Fruit fly (Drosophila melanogaster) whole organism, wandering third instar larva: ENCODE data around the gene CG17712.

Experiments
- Dfd ChIP-seq: fragments of >200 bp; optimal IDR thresholded peaks from 2 replicates; lab custom pipeline; 2017; ENCODE audit warnings: missing biosample characterization, missing genetic modification characterization
- jim ChIP-seq: fragments of 175-275, 200-325 bp; sonication (Bioruptor generic); optimal IDR thresholded peaks from 2 replicates; lab custom pipeline; 2016; ENCODE audit warnings: missing biosample characterization, mild to moderate bottlenecking, missing genetic modification characterization
- lola ChIP-seq: fragments of >200 bp; optimal IDR thresholded peaks from 2 replicates; lab custom pipeline; 2017; ENCODE audit warnings: missing biosample characterization, missing genetic modification characterization
- tai ChIP-seq: sonication (Bioruptor generic); optimal IDR thresholded peaks from 2 replicates; lab custom pipeline; 2016; ENCODE audit warnings: missing biosample characterization, missing genetic modification characterization

DNA sequence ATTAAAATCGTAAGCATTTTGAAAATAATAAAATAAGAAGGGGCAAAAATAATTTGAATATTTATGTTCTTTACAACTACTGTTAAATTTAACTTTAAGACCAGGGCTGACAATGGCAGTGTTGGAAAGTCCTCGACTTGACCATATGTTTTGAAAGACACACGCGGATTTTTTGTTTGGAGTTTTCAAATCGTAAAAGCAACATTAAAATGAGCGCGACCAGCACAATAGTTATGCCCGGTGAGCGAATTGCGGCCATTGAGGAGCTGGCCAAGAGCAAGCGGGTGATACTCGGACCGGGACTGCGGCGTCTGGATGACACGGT is 23.3 kb downstream of the CG17712 start, which contains the start of gene Rrp40:
- no peak for TF ChIP-seq lola
- no peak for TF ChIP-seq jim (GFP tag; lab: Kevin White, UChicago)
- no peak for TF ChIP-seq Dfd (GFP tag; lab: Kevin White, UChicago)
- no peak for TF ChIP-seq tai (GFP tag; lab: Kevin White, UChicago)
